Worm (Caenorhabditis elegans) whole organism, early embryonic: ENCODE data around the gene T20D4.3.

ENCODE experiments used
- ama-1 ChIP-seq: fragments of 150-350 bp; optimal IDR thresholded peaks from 2 replicates; lab custom pipeline; 2014
- ceh-13 ChIP-seq: fragments of 200-800 bp; sonication (Bioruptor generic); optimal IDR thresholded peaks from 2 replicates; lab custom pipeline; 2018; ENCODE audit warnings: mild to moderate bottlenecking, missing genetic modification characterization, missing compliant biosample characterization
- ets-7 ChIP-seq: sonication (generic microtip); optimal IDR thresholded peaks from 2 replicates; lab custom pipeline; 2016; ENCODE audit warnings: missing genotype, missing genetic modification characterization, missing compliant biosample characterization
- hmbx-1 ChIP-seq: sonication (generic microtip); optimal IDR thresholded peaks from 2 replicates; lab custom pipeline; 2016; ENCODE audit warnings: mild to moderate bottlenecking, missing genetic modification characterization, missing compliant biosample characterization
- hnd-1 ChIP-seq: sonication (generic microtip); optimal IDR thresholded peaks from 2 replicates; lab custom pipeline; 2016; ENCODE audit warnings: missing genetic modification characterization, missing compliant biosample characterization
- pes-1 ChIP-seq: fragments of 200-800 bp; sonication (Bioruptor generic); IDR thresholded peaks from 2 replicates; pipeline ENCODE4 v1.3.6; 2022; ENCODE audit warnings: missing genetic modification reagents, missing genetic modification characterization, missing compliant biosample characterization
- tbx-37 ChIP-seq: fragments of 200-800 bp; sonication (Bioruptor generic); conservative IDR thresholded peaks from 2 replicates; pipeline ENCODE4 v1.3.6; 2022; ENCODE audit warnings: missing genetic modification reagents, missing genetic modification characterization, missing compliant biosample characterization

DNA sequence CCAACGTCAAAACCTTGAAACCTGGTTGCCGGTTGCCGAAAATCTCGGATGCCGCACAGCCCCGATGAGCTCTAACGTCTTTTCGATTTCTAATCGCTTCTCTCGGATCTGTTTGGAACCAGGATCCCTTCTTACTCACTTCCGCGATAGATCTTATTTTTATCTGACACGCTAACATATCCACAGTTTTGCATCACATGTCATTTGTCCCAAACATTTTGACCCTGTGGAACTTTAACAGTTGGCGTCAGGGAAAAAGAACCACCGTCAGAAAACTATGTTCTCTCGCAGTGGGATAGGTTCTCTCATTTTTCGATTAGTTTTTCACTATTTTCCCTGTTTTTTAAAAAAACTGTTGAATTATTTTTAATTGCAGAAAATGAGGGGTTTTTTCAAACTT is 19.7 kb upstream of the T20D4.3 start, which contains the start of gene T20D4.11:
- TF ChIP-seq tbx-37 (no peak), hnd-1 (no peak), ets-7 (no peak), hmbx-1 (no peak), ama-1 (no peak), pes-1 (GFP tag; lab: Robert Waterston, UW) (no peak), ceh-13 (GFP tag; lab: Kevin White, UChicago) (no peak)
